Fruit fly (Drosophila melanogaster) whole organism, wandering third instar larva: Measurements from ENCODE around the gene mira.

ENCODE experiments used
- CG32264 ChIP-seq: fragments of 200-800 bp; sonication (Bioruptor generic); optimal IDR thresholded peaks from 2 replicates; lab custom pipeline; 2016; ENCODE audit warnings: missing biosample characterization, missing genetic modification characterization
- CG9705 ChIP-seq: fragments of 200-800 bp; sonication (Bioruptor generic); optimal IDR thresholded peaks from 2 replicates; lab custom pipeline; 2018; ENCODE audit warnings: missing biosample characterization, mild to moderate bottlenecking, missing genetic modification characterization
- CrebA ChIP-seq: fragments of 200-800 bp; sonication (Bioruptor generic); optimal IDR thresholded peaks from 2 replicates; lab custom pipeline; 2016; ENCODE audit warnings: missing biosample characterization, mild to moderate bottlenecking, missing genetic modification characterization, borderline replicate concordance
- Dfd ChIP-seq: fragments of >200 bp; optimal IDR thresholded peaks from 2 replicates; lab custom pipeline; 2017; ENCODE audit warnings: missing biosample characterization, missing genetic modification characterization
- Dif ChIP-seq: fragments of 200-275, 200-300 bp; sonication (Bioruptor generic); optimal IDR thresholded peaks from 2 replicates; lab custom pipeline; 2018; ENCODE audit warnings: missing biosample characterization, missing genetic modification characterization; ENCODE audit not compliant: partially characterized antibody
- GATAd ChIP-seq: sonication (Bioruptor generic); optimal IDR thresholded peaks from 2 replicates; lab custom pipeline; 2016; ENCODE audit warnings: missing biosample characterization, missing genetic modification characterization
- HLH106 ChIP-seq: fragments of 200-800 bp; optimal IDR thresholded peaks from 3 replicates; lab custom pipeline; 2019; ENCODE audit warnings: missing biosample characterization, mild to moderate bottlenecking, missing genetic modification characterization, moderate library complexity
- Hnf4 ChIP-seq: fragments of 200-800 bp; sonication (Bioruptor generic); optimal IDR thresholded peaks from 2 replicates; lab custom pipeline; 2016; ENCODE audit warnings: missing biosample characterization, mild to moderate bottlenecking, missing genetic modification characterization
- Hr78 ChIP-seq: fragments of >200 bp; optimal IDR thresholded peaks from 2 replicates; lab custom pipeline; 2017; ENCODE audit warnings: missing biosample characterization, missing genetic modification characterization
- Hr83 ChIP-seq: fragments of 200-300 bp; sonication (Bioruptor generic); optimal IDR thresholded peaks from 2 replicates; lab custom pipeline; 2016; ENCODE audit warnings: missing biosample characterization, mild to moderate bottlenecking, missing genetic modification characterization, moderate library complexity; ENCODE audit not compliant: poor library complexity, severe bottlenecking
- Jra ChIP-seq: sonication (Bioruptor generic); optimal IDR thresholded peaks from 2 replicates; lab custom pipeline; 2016; ENCODE audit warnings: missing biosample characterization, missing genetic modification characterization
- Mio ChIP-seq: sonication (Bioruptor generic); optimal IDR thresholded peaks from 2 replicates; lab custom pipeline; 2016; ENCODE audit warnings: missing biosample characterization, missing genetic modification characterization
- Myc ChIP-seq: fragments of >200 bp; optimal IDR thresholded peaks from 2 replicates; lab custom pipeline; 2017
- N ChIP-seq: fragments of >200 bp; optimal IDR thresholded peaks from 2 replicates; lab custom pipeline; 2018; ENCODE audit warnings: missing biosample characterization, missing external identifiers, missing genetic modification characterization
- OdsH ChIP-seq: fragments of 200-800 bp; sonication (Bioruptor generic); optimal IDR thresholded peaks from 2 replicates; lab custom pipeline; 2016; ENCODE audit warnings: missing biosample characterization, mild to moderate bottlenecking, missing genetic modification characterization
- Rel ChIP-seq, 2 experiments: fragments of 200-800 bp; sonication (Bioruptor generic) in 1 of 2; optimal IDR thresholded peaks; 2 replicates in 1 of 2; 3 replicates in 1 of 2; lab custom pipeline; 2016 to 2019; ENCODE audit warnings: mild to moderate bottlenecking in 2 of 2, missing biosample characterization in 2 of 2, missing genetic modification characterization in 2 of 2, moderate library complexity in 1 of 2
- Sp1 ChIP-seq: fragments of 200-800 bp; sonication (Bioruptor generic); optimal IDR thresholded peaks from 3 replicates; lab custom pipeline; 2019; ENCODE audit warnings: missing biosample characterization, mild to moderate bottlenecking, missing genetic modification characterization, moderate library complexity
- Vsx2 ChIP-seq: fragments of 200-300, 225-300 bp; sonication (Bioruptor generic); optimal IDR thresholded peaks from 2 replicates; lab custom pipeline; 2018; ENCODE audit warnings: missing biosample characterization, missing genetic modification characterization; ENCODE audit not compliant: partially characterized antibody
- brk ChIP-seq: fragments of 200-800 bp; sonication (Bioruptor generic); optimal IDR thresholded peaks from 2 replicates; lab custom pipeline; 2016; ENCODE audit warnings: missing biosample characterization, mild to moderate bottlenecking, missing genetic modification characterization
- dmrt93B ChIP-seq: fragments of 200-800 bp; sonication (Bioruptor generic); optimal IDR thresholded peaks from 2 replicates; lab custom pipeline; 2018; ENCODE audit warnings: missing biosample characterization, mild to moderate bottlenecking, missing genetic modification characterization
- foxo ChIP-seq, 2 experiments: fragments of 200-800 bp; sonication (Bioruptor generic); optimal IDR thresholded peaks; 2 replicates in 1 of 2; 3 replicates in 1 of 2; lab custom pipeline; 2016 to 2017; ENCODE audit warnings: missing biosample characterization in 2 of 2, missing genetic modification characterization in 2 of 2
- fru ChIP-seq: fragments of 200-800 bp; sonication (Bioruptor generic); optimal IDR thresholded peaks from 3 replicates; lab custom pipeline; 2016; ENCODE audit warnings: missing biosample characterization, mild to moderate bottlenecking, missing genetic modification characterization
- h ChIP-seq: fragments of 200-800 bp; sonication (Bioruptor generic); optimal IDR thresholded peaks from 3 replicates; lab custom pipeline; 2016; ENCODE audit warnings: missing biosample characterization, mild to moderate bottlenecking, missing genetic modification characterization
- pan ChIP-seq: fragments of >200 bp; optimal IDR thresholded peaks from 2 replicates; lab custom pipeline; 2017
- sage ChIP-seq: fragments of 200-800 bp; sonication (Bioruptor generic); optimal IDR thresholded peaks from 2 replicates; lab custom pipeline; 2016; ENCODE audit warnings: missing biosample characterization, mild to moderate bottlenecking, missing genetic modification characterization
- sv ChIP-seq: fragments of 200-800 bp; sonication (Bioruptor generic); optimal IDR thresholded peaks from 3 replicates; lab custom pipeline; 2016; ENCODE audit warnings: missing biosample characterization, missing genetic modification characterization
- usp ChIP-seq: fragments of >200 bp; optimal IDR thresholded peaks from 2 replicates; lab custom pipeline; 2017; ENCODE audit warnings: missing biosample characterization, missing genetic modification characterization
- woc ChIP-seq: sonication (Bioruptor generic); optimal IDR thresholded peaks from 2 replicates; lab custom pipeline; 2016; ENCODE audit warnings: missing biosample characterization, mild to moderate bottlenecking, missing genetic modification characterization

Gene mira

DNA sequence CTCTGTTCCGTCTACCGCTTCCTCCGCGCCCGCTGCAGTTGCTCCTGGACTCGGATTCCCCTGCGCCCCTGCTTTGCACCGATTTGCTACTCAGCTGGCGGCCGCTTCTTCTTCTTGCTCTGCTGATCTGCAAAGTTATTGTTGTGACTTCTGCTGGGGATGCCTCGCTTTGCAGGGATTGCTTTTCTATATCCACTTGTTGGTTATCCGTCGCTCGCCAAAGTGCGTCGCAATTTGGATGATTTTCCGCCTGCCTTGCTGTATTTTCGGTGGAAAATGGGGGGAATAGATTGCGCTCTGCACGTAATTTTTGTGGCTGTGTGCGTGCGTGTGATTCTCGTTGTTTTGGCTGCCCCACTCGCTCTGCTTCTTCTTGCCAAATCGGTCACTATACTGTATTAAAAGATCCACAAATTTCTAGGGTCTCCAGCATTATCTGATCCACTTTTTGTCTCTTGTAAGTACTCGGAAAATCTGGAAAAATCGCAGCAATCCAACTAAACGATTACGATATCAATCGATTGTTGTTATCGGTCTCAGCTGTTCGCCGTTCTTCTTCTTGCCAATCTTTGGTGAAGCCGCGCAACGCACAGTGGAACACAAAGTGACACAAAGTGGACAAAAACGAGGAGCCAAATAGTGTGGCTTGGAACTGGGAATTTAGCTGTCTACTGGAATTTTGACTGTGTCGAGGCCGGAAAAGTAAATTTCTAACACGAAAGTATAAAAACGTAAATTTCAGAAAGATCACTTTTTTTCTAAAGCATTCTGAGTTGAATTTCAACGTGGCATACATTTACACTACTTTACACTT lies 31.8 kb downstream of the mira start, which contains the start of gene ClpX:
TSS of gene ClpX (minus strand) at position 764 of the 814 bp plus-strand sequence.
- no peak for TF ChIP-seq Sp1
- no peak for TF ChIP-seq Hr83 (GFP tag; lab: Kevin White, UChicago)
- TF ChIP-seq GATAd, result no peak
- TF ChIP-seq Mio, result no peak
- no peak for TF ChIP-seq sv (GFP tag; lab: Kevin White, UChicago)
- TF ChIP-seq N (GFP tag; lab: Kevin White, UChicago), result no peak
- TF ChIP-seq Myc (lab: Kevin White, UChicago), result peak; percentile 77
- no peak for TF ChIP-seq sage
- no peak for TF ChIP-seq Vsx2
- no peak for TF ChIP-seq brk (GFP tag; lab: Kevin White, UChicago)
- TF ChIP-seq usp, result no peak
- no peak for TF ChIP-seq CG9705 (GFP tag; lab: Kevin White, UChicago)
- no peak for TF ChIP-seq Hnf4 (GFP tag; lab: Kevin White, UChicago)
- no peak for TF ChIP-seq foxo (GFP tag; optimal IDR thresholded peaks at IDR 0.05; lab: Kevin White, UChicago)
- TF ChIP-seq woc (GFP tag; lab: Kevin White, UChicago), result peak; percentile 77
- no peak for TF ChIP-seq Jra (GFP tag; lab: Kevin White, UChicago)
- no peak for TF ChIP-seq Rel (GFP tag; optimal IDR thresholded peaks at IDR 0.05; lab: Kevin White, UChicago)
- peak; percentile 63 for TF ChIP-seq Rel (tag; optimal IDR thresholded peaks at IDR 0.05; lab: Kevin White, UChicago)

DNA sequence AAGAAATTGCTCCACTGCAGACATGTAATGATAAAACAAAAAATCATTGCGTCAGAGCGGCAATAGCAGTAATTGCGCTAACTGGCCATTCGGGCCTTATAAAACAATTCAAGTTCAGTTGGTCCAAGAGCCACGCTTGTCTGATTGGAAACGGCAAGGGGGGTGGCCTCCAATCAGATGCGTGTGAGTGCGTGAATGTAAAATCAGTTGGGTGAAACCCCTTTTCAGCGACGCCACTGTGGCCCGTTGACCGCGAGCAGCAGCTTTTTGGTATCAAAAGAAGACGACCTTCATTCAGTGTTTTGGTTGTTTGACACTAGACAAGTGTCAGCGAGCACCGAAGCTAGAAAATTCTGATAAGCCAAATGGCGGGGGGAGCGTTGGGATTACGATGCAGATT lies 32.6 kb downstream of the mira start:
- TF ChIP-seq Jra (GFP tag; lab: Kevin White, UChicago) (no peak), Hr83 (GFP tag; lab: Kevin White, UChicago) (no peak), pan (lab: Kevin White, UChicago) (no peak), Hr78 (GFP tag; lab: Kevin White, UChicago) (no peak), CrebA (GFP tag; lab: Kevin White, UChicago) (no peak), OdsH (GFP tag; lab: Kevin White, UChicago) (no peak), Rel (GFP tag; optimal IDR thresholded peaks at IDR 0.05; lab: Kevin White, UChicago) (no peak), Rel (tag; optimal IDR thresholded peaks at IDR 0.05; lab: Kevin White, UChicago) (no peak), brk (GFP tag; lab: Kevin White, UChicago) (no peak), h (GFP tag; lab: Kevin White, UChicago) (no peak), Vsx2 (no peak), CG32264 (GFP tag; lab: Kevin White, UChicago) (no peak), HLH106 (tag; lab: Kevin White, UChicago) (no peak), Dfd (GFP tag; lab: Kevin White, UChicago) (no peak)

DNA sequence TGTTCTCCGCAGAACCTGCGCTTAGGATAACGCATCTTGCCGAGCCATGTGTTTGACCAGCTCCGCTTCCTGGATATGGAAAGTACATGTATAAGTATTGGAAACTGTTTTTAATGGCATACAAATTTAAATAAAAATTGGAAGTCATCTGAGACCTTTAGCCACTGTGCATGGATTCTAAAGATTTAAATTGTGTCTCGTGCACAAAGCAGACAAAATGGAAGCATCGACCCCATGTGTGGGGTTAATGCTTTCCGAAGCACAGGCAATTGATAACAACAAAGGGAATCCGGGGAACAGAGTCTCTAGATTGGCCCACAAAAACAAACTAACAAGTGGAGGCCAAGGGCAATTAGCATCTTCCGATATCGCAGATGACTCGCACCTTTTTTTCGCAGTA lies 33.2 kb downstream of the mira start:
- TF ChIP-seq Rel (GFP tag; optimal IDR thresholded peaks at IDR 0.05; lab: Kevin White, UChicago) (no peak), Rel (tag; optimal IDR thresholded peaks at IDR 0.05; lab: Kevin White, UChicago) (peak; percentile 62), CG32264 (GFP tag; lab: Kevin White, UChicago) (no peak), foxo (GFP tag; optimal IDR thresholded peaks at IDR 0.05; lab: Kevin White, UChicago) (no peak)
- TF ChIP-seq, all 38 proteins: peak for 1

DNA sequence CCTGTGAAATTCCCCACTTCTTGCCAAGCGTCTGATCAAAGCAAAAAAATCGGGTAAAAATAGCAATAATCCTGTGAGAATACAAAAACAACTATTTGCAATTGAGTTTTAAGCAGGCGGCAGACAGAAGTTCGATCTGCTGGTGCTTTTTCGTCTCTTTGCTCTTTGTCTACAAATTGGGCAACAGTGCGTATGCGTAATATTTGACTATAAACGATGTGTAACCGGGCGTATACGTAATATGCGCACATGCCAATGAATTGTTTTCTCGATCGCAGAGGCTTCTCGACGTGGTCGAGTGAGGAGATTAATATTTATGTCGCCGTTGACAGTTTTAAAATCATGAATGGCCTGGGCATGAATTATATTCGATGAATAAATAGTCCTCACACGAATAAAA lies 39.6 kb downstream of the mira start:
- TF ChIP-seq Dif (GFP tag; lab: Kevin White, UChicago), result no peak
- TF ChIP-seq Hr83 (GFP tag; lab: Kevin White, UChicago), result no peak
- TF ChIP-seq Dfd (GFP tag; lab: Kevin White, UChicago), result no peak
- no peak for TF ChIP-seq Myc (lab: Kevin White, UChicago)

DNA sequence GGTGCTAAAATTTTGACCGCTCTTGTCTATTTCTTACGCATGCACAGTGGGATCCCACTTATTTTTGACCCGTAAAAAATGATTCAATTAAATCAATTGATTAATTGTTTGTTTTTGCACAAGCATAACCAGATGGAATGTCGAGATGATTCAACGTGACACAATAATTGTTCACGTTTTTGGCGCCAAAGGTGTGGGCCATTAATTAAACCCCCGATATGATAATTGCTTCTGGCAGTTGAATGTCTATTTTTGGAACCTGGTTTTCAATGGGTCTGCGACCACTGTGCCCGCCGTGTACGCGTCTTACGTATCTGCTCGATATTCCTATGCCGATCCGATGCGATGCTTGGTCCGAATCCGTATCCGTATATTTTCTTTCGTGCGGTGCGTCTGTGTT lies 42.9 kb downstream of the mira start:
- TF ChIP-seq dmrt93B (no peak), h (GFP tag; lab: Kevin White, UChicago) (peak; percentile 18), sv (GFP tag; lab: Kevin White, UChicago) (peak; percentile 44), fru (peak; percentile 5), Myc (lab: Kevin White, UChicago) (no peak)
